Worm (Caenorhabditis elegans): Measurements from ENCODE around the gene T01H3.2.

T01H3.2 gene

DNA sequence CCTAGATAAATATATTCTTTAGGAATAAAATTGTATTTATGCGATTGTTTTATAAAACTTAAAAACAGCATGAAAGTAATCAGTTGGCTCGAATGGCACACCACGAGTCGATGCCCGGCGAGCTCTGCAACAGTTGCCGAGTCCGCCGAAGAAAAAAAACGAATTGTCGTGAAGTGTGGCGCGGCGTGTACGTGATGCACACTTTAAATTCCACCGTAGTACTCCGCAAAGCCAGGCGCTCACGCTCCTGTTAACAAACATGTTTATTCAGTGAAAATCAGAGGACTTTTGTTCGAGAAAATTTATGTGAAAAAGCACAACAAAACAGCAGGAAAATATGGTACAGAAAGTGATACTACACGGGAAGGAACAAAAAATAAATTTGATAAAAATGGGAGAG, 7.2 kb downstream of the T01H3.2 start (continued):
- peak; percentile 91 for TF ChIP-seq F16B12.6 (tag; optimal IDR thresholded peaks at IDR 0.05)
- TF ChIP-seq swsn-7 (tag; optimal IDR thresholded peaks at IDR 0.05), result no peak
- peak; percentile 70 for TF ChIP-seq snu-23 (GFP tag; optimal IDR thresholded peaks at IDR 0.05)
- TF ChIP-seq rnt-1 (tag; optimal IDR thresholded peaks at IDR 0.05), result peak; percentile 48
- no peak for TF ChIP-seq fkh-4 (tag; optimal IDR thresholded peaks at IDR 0.05; ENCODE audit: borderline replicate concordance)
- no peak for TF ChIP-seq tlp-1 (tag; optimal IDR thresholded peaks at IDR 0.05)
- no peak for TF ChIP-seq C04F5.9 (tag; optimal IDR thresholded peaks at IDR 0.05)
- TF ChIP-seq jun-1 (tag; optimal IDR thresholded peaks at IDR 0.05), result no peak
- TF ChIP-seq nhr-47 (tag; optimal IDR thresholded peaks at IDR 0.05), result peak; percentile 30
- no peak for TF ChIP-seq ces-1 (GFP tag; optimal IDR thresholded peaks at IDR 0.05)
- peak; percentile 33 for TF ChIP-seq tbx-2 (tag; optimal IDR thresholded peaks at IDR 0.05)
- TF ChIP-seq nhr-28 (tag; optimal IDR thresholded peaks at IDR 0.05), result no peak
- no peak for TF ChIP-seq efl-3 (GFP tag; optimal IDR thresholded peaks at IDR 0.05)
- no peak for TF ChIP-seq aly-2 (tag; optimal IDR thresholded peaks at IDR 0.05)
- no peak for TF ChIP-seq ets-5 (GFP tag; IDR thresholded peaks at IDR 0.05)
- TF ChIP-seq snpc-4 (tag; optimal IDR thresholded peaks at IDR 0.05), result peak; percentile 33
- no peak for TF ChIP-seq ztf-11 (tag; optimal IDR thresholded peaks at IDR 0.05)
- TF ChIP-seq alr-1 (tag; optimal IDR thresholded peaks at IDR 0.05; ENCODE audit: borderline replicate concordance), result no peak
- TF ChIP-seq efl-1 (optimal IDR thresholded peaks at IDR 0.05), result peak; percentile 61 to 72
- TF ChIP-seq efl-1 (GFP tag; optimal IDR thresholded peaks at IDR 0.05 in 1 of 2), result peak; percentile 61 to 94
- TF ChIP-seq lin-14 (GFP tag; optimal IDR thresholded peaks at IDR 0.05), result no peak
- peak; percentile 54 for TF ChIP-seq blmp-1 (tag; optimal IDR thresholded peaks at IDR 0.05)
- no peak for TF ChIP-seq nhr-237 (tag; optimal IDR thresholded peaks at IDR 0.05)
- no peak for TF ChIP-seq Y116A8C.19 (tag; optimal IDR thresholded peaks at IDR 0.05; ENCODE audit: borderline replicate concordance)
- TF ChIP-seq sup-37 (GFP tag; optimal IDR thresholded peaks at IDR 0.05), result no peak
- no peak for TF ChIP-seq ceh-88 (GFP tag; IDR thresholded peaks at IDR 0.05)
- TF ChIP-seq mdl-1 (tag; optimal IDR thresholded peaks at IDR 0.05), result peak in 1 of 2 experiments; percentile 15
- no peak for TF ChIP-seq mef-2 (tag; optimal IDR thresholded peaks at IDR 0.05)
- no peak for TF ChIP-seq nhr-77 (tag; optimal IDR thresholded peaks at IDR 0.05)
- TF ChIP-seq mab-9 (GFP tag; IDR thresholded peaks at IDR 0.05), result no peak
- TF ChIP-seq egl-27 (tag; optimal IDR thresholded peaks at IDR 0.05), result no peak

- no peak for TF ChIP-seq unc-130 (tag; optimal IDR thresholded peaks at IDR 0.05)
- no peak for TF ChIP-seq unc-62 (GFP tag; optimal IDR thresholded peaks at IDR 0.05)
- no peak for TF ChIP-seq pax-3 (tag; optimal IDR thresholded peaks at IDR 0.05)
- TF ChIP-seq fkh-10 (GFP tag; optimal IDR thresholded peaks at IDR 0.05), result no peak
- TF ChIP-seq irx-1 (tag; optimal IDR thresholded peaks at IDR 0.05), result no peak
Observed at ce11 chrII:7870062-7870461, 7.7 kb downstream of the T01H3.2 start, which contains the start of gene ztf-17. Gene ztf-17, minus strand, starts transcription at chrII:7870162.

ce11 chrII:7866081-7866480, 11.7 kb downstream of the T01H3.2 start:
- TF ChIP-seq C16A3.4 (tag; optimal IDR thresholded peaks at IDR 0.05), result no peak
- TF ChIP-seq elt-2 (tag; optimal IDR thresholded peaks at IDR 0.05), result no peak
- TF ChIP-seq pqm-1 (tag; optimal IDR thresholded peaks at IDR 0.05), result no peak

DNA sequence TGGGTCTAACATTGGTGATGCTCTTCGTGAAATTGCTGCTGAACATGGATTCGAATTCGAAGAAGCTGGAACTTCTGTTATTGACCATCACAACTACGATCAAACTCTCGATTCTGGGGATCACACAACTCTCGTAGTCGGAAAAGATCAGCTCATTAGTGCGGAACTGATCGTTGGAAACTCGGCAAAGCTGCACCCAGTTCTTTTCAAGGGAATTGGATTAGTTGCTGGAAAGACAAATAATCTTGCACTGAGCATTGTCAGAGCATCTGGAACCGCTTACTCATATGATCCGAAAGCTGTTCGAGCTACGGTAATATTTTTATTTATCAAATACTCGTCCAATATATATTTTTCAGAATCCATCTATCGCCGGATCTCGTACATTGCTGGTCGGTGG, 12.9 kb downstream of the T01H3.2 start:
- no peak for TF ChIP-seq efl-1 (optimal IDR thresholded peaks at IDR 0.05)
- TF ChIP-seq efl-1 (GFP tag; optimal IDR thresholded peaks at IDR 0.05 in 1 of 2), result peak in 1 of 2 experiments; percentile 62
- no peak for TF ChIP-seq lin-39 (tag; optimal IDR thresholded peaks at IDR 0.05)

All from whole organism, L1 larva.